Worm (Caenorhabditis elegans): ENCODE results near the gene W02B3.3.
A peak's percentile ranks its signal among the peaks of the same experiment; 100 is the strongest.

Gene W02B3.3

DNA sequence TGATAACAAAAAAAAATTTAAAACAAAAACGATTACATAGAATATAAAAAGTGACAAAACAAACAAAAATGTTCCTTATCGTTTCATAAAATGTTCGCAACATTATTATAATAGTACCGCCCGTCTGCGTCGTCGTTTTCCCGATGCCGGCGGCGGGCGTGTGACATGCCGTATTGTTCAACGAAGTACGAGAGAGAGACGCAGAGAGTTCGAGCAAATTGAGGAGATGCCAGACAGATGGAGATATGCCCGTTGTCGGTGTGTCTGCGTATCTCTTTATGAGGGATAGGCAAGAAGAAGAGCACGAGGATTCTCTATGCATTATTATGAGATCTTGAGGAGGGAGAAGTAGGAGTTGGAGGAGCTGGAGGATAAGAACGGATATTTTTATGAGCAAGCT, 44.5 kb downstream of the W02B3.3 start (continued):
- TF ChIP-seq ets-5 (GFP tag; IDR thresholded peaks at IDR 0.05) (no peak), lsy-2 (tag; optimal IDR thresholded peaks at IDR 0.05) (peak; percentile 76 to 83), lin-13 (GFP tag; optimal IDR thresholded peaks at IDR 0.05) (peak; percentile 84), mab-9 (GFP tag; IDR thresholded peaks at IDR 0.05) (no peak; the same call in 1 of the 2 replicates), nhr-84 (tag; optimal IDR thresholded peaks at IDR 0.05) (no peak), ceh-90 (tag; optimal IDR thresholded peaks at IDR 0.05) (no peak), hlh-4 (tag; optimal IDR thresholded peaks at IDR 0.05) (no peak), aha-1 (tag; optimal IDR thresholded peaks at IDR 0.05) (no peak), jun-1 (tag; optimal IDR thresholded peaks at IDR 0.05) (peak; percentile 70), snu-23 (GFP tag; optimal IDR thresholded peaks at IDR 0.05) (peak; percentile 95), alr-1 (tag; optimal IDR thresholded peaks at IDR 0.05; ENCODE audit: borderline replicate concordance) (no peak), sox-4 (tag; optimal IDR thresholded peaks at IDR 0.05) (peak; percentile 21), egl-13 (tag; optimal IDR thresholded peaks at IDR 0.05) (peak; percentile 72)

DNA sequence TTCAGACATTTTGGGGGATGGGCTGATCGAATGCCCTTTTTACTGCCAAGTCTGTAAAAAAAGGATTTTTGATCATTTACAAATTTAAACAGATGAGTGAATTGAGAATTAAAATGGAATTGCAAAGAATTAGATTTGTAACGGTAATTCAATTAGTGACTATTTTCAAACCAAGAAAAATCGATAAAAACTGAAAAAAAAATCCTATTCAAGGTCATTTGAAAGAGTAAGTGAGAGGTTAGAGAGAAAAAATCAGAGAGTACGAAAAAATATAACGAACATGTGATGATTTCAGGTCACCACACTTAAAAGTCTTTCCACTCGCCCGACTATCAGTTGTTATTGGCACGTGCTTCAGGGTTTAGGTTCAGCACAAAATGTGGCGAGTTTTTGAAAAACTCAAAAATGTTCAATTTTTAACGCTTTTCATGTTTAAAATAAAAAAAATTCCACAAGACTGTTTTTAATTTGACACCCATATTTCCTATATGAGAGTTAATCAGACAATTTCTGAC, 48.0 kb downstream of the W02B3.3 start, which contains the start of gene T19C3.4:
Gene T19C3.4 (minus strand): TSS at position 51 of the 515 bp plus-strand sequence.
- TF ChIP-seq efl-1 (optimal IDR thresholded peaks at IDR 0.05) (no peak), efl-1 (GFP tag; optimal IDR thresholded peaks at IDR 0.05 in 1 of 2) (peak in 1 of 2 experiments; percentile 35), efl-3 (GFP tag; optimal IDR thresholded peaks at IDR 0.05) (no peak), ceh-63 (GFP tag; optimal IDR thresholded peaks at IDR 0.05) (no peak), lin-14 (GFP tag; optimal IDR thresholded peaks at IDR 0.05) (no peak), lin-35 (GFP tag; optimal IDR thresholded peaks at IDR 0.05) (peak in 1 of 2 experiments; percentile 52), mdl-1 (tag; optimal IDR thresholded peaks at IDR 0.05) (peak in 1 of 2 experiments; percentile 30), snu-23 (GFP tag; optimal IDR thresholded peaks at IDR 0.05) (peak; percentile 16), unc-86 (tag; optimal IDR thresholded peaks at IDR 0.05) (no peak), lsy-2 (tag; optimal IDR thresholded peaks at IDR 0.05) (peak in 1 of 2 experiments; percentile 19), elt-3 (tag; optimal IDR thresholded peaks at IDR 0.05) (no peak), nhr-11 (tag; optimal IDR thresholded peaks at IDR 0.05) (no peak), zip-4 (GFP tag; optimal IDR thresholded peaks at IDR 0.05) (no peak), elt-2 (tag; optimal IDR thresholded peaks at IDR 0.05) (peak; percentile 27), alr-1 (tag; optimal IDR thresholded peaks at IDR 0.05; ENCODE audit: borderline replicate concordance) (no peak), nhr-85 (tag) (peak; percentile 73), nhr-77 (tag; optimal IDR thresholded peaks at IDR 0.05) (no peak), sptf-1 (tag; optimal IDR thresholded peaks at IDR 0.05) (no peak), dsc-1 (tag; optimal IDR thresholded peaks at IDR 0.05) (no peak), nhr-90 (tag; optimal IDR thresholded peaks at IDR 0.05; ENCODE audit: poor library complexity) (peak; percentile 9)
